Worm (Caenorhabditis elegans): Measurements from ENCODE around the gene gex-2.

The gex-2 gene

ce11 chrIV:619766-620165 is 47.2 kb downstream of the gex-2 start:
- TF ChIP-seq unc-39 (tag; optimal IDR thresholded peaks at IDR 0.05) (no peak), nhr-28 (tag; optimal IDR thresholded peaks at IDR 0.05) (no peak)

ce11 chrIV:620324-620723 is 47.8 kb downstream of the gex-2 start:
- TF ChIP-seq drap-1 (GFP tag; optimal IDR thresholded peaks at IDR 0.05) (peak; percentile 82), zip-8 (tag; optimal IDR thresholded peaks at IDR 0.05) (no peak), flh-1 (GFP tag; optimal IDR thresholded peaks at IDR 0.05) (peak; percentile 70), snpc-4 (tag; optimal IDR thresholded peaks at IDR 0.05) (no peak), hlh-1 (tag; optimal IDR thresholded peaks at IDR 0.05) (no peak), lsy-2 (tag; optimal IDR thresholded peaks at IDR 0.05) (peak; percentile 2), nhr-237 (tag; optimal IDR thresholded peaks at IDR 0.05) (peak; percentile 8), nhr-76 (tag; optimal IDR thresholded peaks at IDR 0.05) (no peak), ham-2 (GFP tag; optimal IDR thresholded peaks at IDR 0.05) (peak; percentile 68), elt-3 (tag; optimal IDR thresholded peaks at IDR 0.05) (no peak), tbx-8 (GFP tag; optimal IDR thresholded peaks at IDR 0.05) (peak; percentile 72), bed-3 (GFP tag; optimal IDR thresholded peaks at IDR 0.05) (peak; percentile 69), ces-1 (GFP tag; optimal IDR thresholded peaks at IDR 0.05) (peak; percentile 28), mls-2 (tag; optimal IDR thresholded peaks at IDR 0.05) (peak; percentile 78), mab-5 (tag; optimal IDR thresholded peaks at IDR 0.05) (no peak), lin-32 (GFP tag; optimal IDR thresholded peaks at IDR 0.05) (peak; percentile 81), elt-1 (tag; optimal IDR thresholded peaks at IDR 0.05; ENCODE audit: borderline replicate concordance, insufficient read depth) (no peak), unc-62 (GFP tag; optimal IDR thresholded peaks at IDR 0.05) (peak; percentile 5), mep-1 (tag; optimal IDR thresholded peaks at IDR 0.05) (peak; percentile 29), nhr-28 (tag; optimal IDR thresholded peaks at IDR 0.05) (peak; percentile 20), ztf-11 (tag; optimal IDR thresholded peaks at IDR 0.05) (peak; percentile 21), ceh-83 (GFP tag; optimal IDR thresholded peaks at IDR 0.05) (peak; percentile 85), ceh-39 (tag; optimal IDR thresholded peaks at IDR 0.05) (no peak), sptf-1 (tag; optimal IDR thresholded peaks at IDR 0.05) (peak; percentile 91), ceh-43 (GFP tag; optimal IDR thresholded peaks at IDR 0.05) (peak; percentile 74), sem-2 (GFP tag; optimal IDR thresholded peaks at IDR 0.05) (peak; percentile 61), nhr-12 (tag; optimal IDR thresholded peaks at IDR 0.05) (no peak), unc-120 (tag; optimal IDR thresholded peaks at IDR 0.05; ENCODE audit: poor library complexity, severe bottlenecking) (peak; percentile 76), nhr-2 (tag; optimal IDR thresholded peaks at IDR 0.05) (no peak), lin-13 (tag; optimal IDR thresholded peaks at IDR 0.05) (no peak), cnd-1 (tag; optimal IDR thresholded peaks at IDR 0.05) (peak; percentile 76), pha-4 (tag; optimal IDR thresholded peaks at IDR 0.05) (peak; percentile 26), unc-39 (tag; optimal IDR thresholded peaks at IDR 0.05) (no peak), M03D4.4 (tag; optimal IDR thresholded peaks at IDR 0.05) (peak; percentile 86), blmp-1 (tag; optimal IDR thresholded peaks at IDR 0.05) (no peak)

- TF ChIP-seq lsy-2 (tag; optimal IDR thresholded peaks at IDR 0.05) (no peak), mab-5 (tag; optimal IDR thresholded peaks at IDR 0.05) (no peak)
Measured at ce11 chrIV:622989-623388, 50.4 kb downstream of the gex-2 start.

- TF ChIP-seq sem-2 (GFP tag; optimal IDR thresholded peaks at IDR 0.05): no peak
- TF ChIP-seq snpc-4 (tag; optimal IDR thresholded peaks at IDR 0.05): no peak
- TF ChIP-seq lsy-2 (tag; optimal IDR thresholded peaks at IDR 0.05): no peak
- no peak for TF ChIP-seq M03D4.4 (tag; optimal IDR thresholded peaks at IDR 0.05)
- no peak for TF ChIP-seq ceh-43 (GFP tag; optimal IDR thresholded peaks at IDR 0.05)
- no peak for TF ChIP-seq cnd-1 (tag; optimal IDR thresholded peaks at IDR 0.05)
- TF ChIP-seq pha-4 (tag; optimal IDR thresholded peaks at IDR 0.05): no peak
- no peak for TF ChIP-seq elt-3 (tag; optimal IDR thresholded peaks at IDR 0.05)
- no peak for TF ChIP-seq unc-39 (tag; optimal IDR thresholded peaks at IDR 0.05)
- no peak for TF ChIP-seq ceh-39 (tag; optimal IDR thresholded peaks at IDR 0.05)
- no peak for TF ChIP-seq sptf-1 (tag; optimal IDR thresholded peaks at IDR 0.05)
- no peak for TF ChIP-seq hlh-1 (tag; optimal IDR thresholded peaks at IDR 0.05)
Measured at ce11 chrIV:623876-624275, 51.3 kb downstream of the gex-2 start.

All from whole organism, mixed stage, embryonic.